Fruit fly (Drosophila melanogaster): ENCODE data around the gene CG43679.

dm6 chr3L:15061605-15062004, 10.4 kb upstream of the CG43679 start, which contains the start of gene CG13460:
- TF ChIP-seq CG1620 (GFP tag; optimal IDR thresholded peaks at IDR 0.05) = no peak
- TF ChIP-seq CG33017 (tag; optimal IDR thresholded peaks at IDR 0.05) = no peak
- no peak for TF ChIP-seq tj (GFP tag; optimal IDR thresholded peaks at IDR 0.05)
- no peak for TF ChIP-seq bab1 (GFP tag; optimal IDR thresholded peaks at IDR 0.05)
- no peak for TF ChIP-seq CG5204 (GFP tag; optimal IDR thresholded peaks at IDR 0.05)

Measured in whole organism, adult.